In genomic region chrV:3857778-3858177, ce11 we compare ENCODE assay signal across 3 worm cellular contexts.
TF ChIP-seq lines count a peak whose summit lies in the region.

Gene nhr-188 (minus strand): TSS chrV:3857861.

TF ChIP-seq in whole organism, L1 larva, 84 proteins besides CTCF, POLR2A, EP300 and RAD21:
- TF ChIP-seq nhr-47 (tag; optimal IDR thresholded peaks at IDR 0.05; lab: Kevin White, UChicago), result peak; percentile 43
- peak; percentile 72 for TF ChIP-seq fkh-8 (tag; optimal IDR thresholded peaks at IDR 0.05; lab: Kevin White, UChicago)
- TF ChIP-seq dsc-1 (tag; optimal IDR thresholded peaks at IDR 0.05; lab: Kevin White, UChicago), result peak; percentile 86
- TF ChIP-seq unc-130 (tag; optimal IDR thresholded peaks at IDR 0.05; lab: Kevin White, UChicago), result no peak
- TF ChIP-seq F16B12.6 (tag; optimal IDR thresholded peaks at IDR 0.05; lab: Kevin White, UChicago), result no peak
- TF ChIP-seq ets-5 (GFP tag; IDR thresholded peaks at IDR 0.05; lab: Robert Waterston, UW), result no peak
- TF ChIP-seq nhr-71 (tag; optimal IDR thresholded peaks at IDR 0.05; lab: Kevin White, UChicago), result peak; percentile 45

TF ChIP-seq in whole organism, L3 larva, 47 proteins besides CTCF, POLR2A, EP300 and RAD21:
- TF ChIP-seq ceh-16 (tag; optimal IDR thresholded peaks at IDR 0.05; lab: Kevin White, UChicago) (no peak), nhr-11 (tag; optimal IDR thresholded peaks at IDR 0.05; lab: Kevin White, UChicago) (peak; percentile 4)

TF ChIP-seq in whole organism, mixed stage, embryonic, 35 proteins besides CTCF, POLR2A, EP300 and RAD21:
- TF ChIP-seq M03D4.4 (tag; optimal IDR thresholded peaks at IDR 0.05; lab: Kevin White, UChicago) (no peak), ces-1 (GFP tag; optimal IDR thresholded peaks at IDR 0.05; lab: Kevin White, UChicago) (peak; percentile 41)

Comparison
In these comparisons a context has a peak if more than half of its experiments do, and no peak if none do; other contexts are left out.
1. Of the 26 proteins assayed by ChIP-seq in both whole organism, L1 larva and whole organism, L3 larva: peak only in whole organism, L1 larva: none; only in whole organism, L3 larva: nhr-11; in both: none; in neither: 25.